Worm (Caenorhabditis elegans) whole organism, dauer: Measurements from ENCODE around the gene pot-3.
"Not testable (repeated sequence)": the region's sequence is repeated elsewhere in the genome, so short reads cannot be mapped to it uniquely, and the experiment has no call there.

ENCODE experiments used
- unc-62 ChIP-seq: sonication (generic microtip); optimal IDR thresholded peaks from 2 replicates; lab custom pipeline; 2017; ENCODE audit warnings: missing biosample characterization, missing genetic modification reagents, missing genetic modification characterization

The pot-3 gene

ce11 chrIII:13780199-13780706 is at the start of gene pot-3:
Gene pot-3 (plus strand): TSS chrIII:13780215.
- TF ChIP-seq unc-62 (GFP tag; lab: Kevin White, UChicago) = no peak

- TF ChIP-seq unc-62 (GFP tag; lab: Kevin White, UChicago) = no peak
Measured at ce11 chrIII:13731589-13731988, 48.4 kb upstream of the pot-3 start, which contains the start of gene W06F12.2. Gene W06F12.2 (minus strand): TSS chrIII:13731689.

ce11 chrIII:13732665-13733064 is 47.4 kb upstream of the pot-3 start:
- no peak for TF ChIP-seq unc-62 (GFP tag; lab: Kevin White, UChicago)

ce11 chrIII:13733833-13734232 is 46.2 kb upstream of the pot-3 start:
- TF ChIP-seq unc-62 (GFP tag; lab: Kevin White, UChicago) = no peak

- TF ChIP-seq unc-62 (GFP tag; lab: Kevin White, UChicago) = no peak
Measured at ce11 chrIII:13735008-13735407, 45.0 kb upstream of the pot-3 start, which contains the start of gene W06F12.3. Gene W06F12.3 (plus strand): TSS chrIII:13735030.

- TF ChIP-seq unc-62 (GFP tag; lab: Kevin White, UChicago) = no peak
Measured at ce11 chrIII:13741410-13741809, 38.6 kb upstream of the pot-3 start.

ce11 chrIII:13742028-13742427 is 38.0 kb upstream of the pot-3 start:
- no peak for TF ChIP-seq unc-62 (GFP tag; lab: Kevin White, UChicago)

- TF ChIP-seq unc-62 (GFP tag; lab: Kevin White, UChicago) = no peak
Measured at ce11 chrIII:13743922-13744321, 36.1 kb upstream of the pot-3 start, which contains the start of gene tyr-2. Gene tyr-2 (plus strand): TSS chrIII:13744222.

- no peak for TF ChIP-seq unc-62 (GFP tag; lab: Kevin White, UChicago)
Measured at ce11 chrIII:13748312-13748711, 31.7 kb upstream of the pot-3 start, which contains the start of gene K08E3.2. Gene K08E3.2 (minus strand): TSS chrIII:13748686.

- TF ChIP-seq unc-62 (GFP tag; lab: Kevin White, UChicago) = not testable (repeated sequence)
Measured at ce11 chrIII:13751144-13751543, 28.9 kb upstream of the pot-3 start, which contains the start of gene mlc-7. Gene mlc-7 (plus strand): TSS chrIII:13751444.

- no peak for TF ChIP-seq unc-62 (GFP tag; lab: Kevin White, UChicago)
Measured at ce11 chrIII:13755689-13756088, 24.3 kb upstream of the pot-3 start, which contains the start of gene toca-2. Gene toca-2 (plus strand): TSS chrIII:13755896.

- no peak for TF ChIP-seq unc-62 (GFP tag; lab: Kevin White, UChicago)
Measured at ce11 chrIII:13759691-13760090, 20.3 kb upstream of the pot-3 start.

- TF ChIP-seq unc-62 (GFP tag; lab: Kevin White, UChicago) = no peak
Measured at ce11 chrIII:13761022-13761421, 19.0 kb upstream of the pot-3 start.

ce11 chrIII:13762046-13762445 is 18.0 kb upstream of the pot-3 start, which contains the start of gene dbn-1:
Gene dbn-1 (minus strand): TSS chrIII:13762069.
- TF ChIP-seq unc-62 (GFP tag; lab: Kevin White, UChicago) = no peak

- TF ChIP-seq unc-62 (GFP tag; lab: Kevin White, UChicago) = no peak
Measured at ce11 chrIII:13763260-13764112, 16.5 kb upstream of the pot-3 start.

- TF ChIP-seq unc-62 (GFP tag; lab: Kevin White, UChicago) = no peak
Measured at ce11 chrIII:13765782-13766181, 14.2 kb upstream of the pot-3 start.
